Fruit fly (Drosophila melanogaster): ENCODE measurements around the gene CG42238.

DNA sequence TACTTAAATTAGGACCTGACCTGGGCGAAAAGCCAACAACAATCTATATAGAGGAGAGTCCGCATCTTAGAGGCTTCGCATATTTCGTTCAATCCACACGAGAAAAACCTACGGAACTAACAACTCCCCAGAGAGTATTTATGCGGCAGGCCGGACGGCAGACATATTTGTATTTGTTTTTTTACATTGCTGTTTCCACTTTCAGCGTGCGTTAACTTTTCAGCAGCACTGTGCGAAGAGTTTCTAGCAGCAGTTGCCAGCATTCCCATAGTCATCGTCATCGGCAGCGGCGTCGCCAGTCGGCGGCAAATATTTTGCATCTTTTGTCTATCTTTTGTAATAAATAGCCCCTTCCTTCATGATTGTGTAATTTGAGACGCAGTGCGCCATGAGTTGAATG lies 53.2 kb downstream of the CG42238 start:
- TF ChIP-seq Ravus (GFP tag; IDR thresholded peaks at IDR 0.05) (no peak), Doc3 (GFP tag; IDR thresholded peaks at IDR 0.05; ENCODE audit: partially characterized antibody) (no peak), prd (optimal IDR thresholded peaks at IDR 0.05) (no peak), prd (GFP tag; IDR thresholded peaks at IDR 0.05) (no peak), CG11398 (GFP tag; optimal IDR thresholded peaks at IDR 0.05) (no peak), NC2α (GFP tag; optimal IDR thresholded peaks at IDR 0.05) (no peak), lbe (GFP tag; optimal IDR thresholded peaks at IDR 0.05) (no peak), CG7987 (GFP tag; optimal IDR thresholded peaks at IDR 0.05) (no peak)
